Fruit fly (Drosophila melanogaster): ENCODE results near the gene Kcmf1.

Kcmf1 gene

dm6 chr3R:8960329-8960728 is 54.4 kb downstream of the Kcmf1 start (continued):
- peak; percentile 5 for TF ChIP-seq twi (tag; optimal IDR thresholded peaks at IDR 0.05)
- no peak for TF ChIP-seq cg (GFP tag; optimal IDR thresholded peaks at IDR 0.05)
- no peak for TF ChIP-seq CG8944 (GFP tag; optimal IDR thresholded peaks at IDR 0.05)
- no peak for TF ChIP-seq CG32532 (GFP tag; IDR thresholded peaks at IDR 0.05)
- no peak for TF ChIP-seq stwl (tag; optimal IDR thresholded peaks at IDR 0.05)
- TF ChIP-seq unc-4 (GFP tag; IDR thresholded peaks at IDR 0.05; ENCODE audit: partially characterized antibody) = no peak
- TF ChIP-seq HmgZ (tag; optimal IDR thresholded peaks at IDR 0.05) = no peak
- TF ChIP-seq BtbVII (GFP tag; optimal IDR thresholded peaks at IDR 0.05) = peak; percentile 28
- no peak for TF ChIP-seq pan (optimal IDR thresholded peaks at IDR 0.05)
- TF ChIP-seq pan (GFP tag; optimal IDR thresholded peaks at IDR 0.05 in 1 of 2, IDR thresholded peaks at IDR 0.05 in 1 of 2) = peak in 1 of 2 experiments; percentile 44
- peak; percentile 45; the same call in 2 of the 3 replicates for TF ChIP-seq row (GFP tag; IDR thresholded peaks at IDR 0.05)
- TF ChIP-seq Atf3 (GFP tag; optimal IDR thresholded peaks at IDR 0.05) = no peak
- no peak for TF ChIP-seq ERR (GFP tag; optimal IDR thresholded peaks at IDR 0.05)
- TF ChIP-seq emc (GFP tag; optimal IDR thresholded peaks at IDR 0.05) = no peak
- no peak for TF ChIP-seq Kr (GFP tag; optimal IDR thresholded peaks at IDR 0.05)
- TF ChIP-seq CG11695 (GFP tag; IDR thresholded peaks at IDR 0.05) = 0 out of 3 replicates have a peak, but pooled peaks have one; percentile 60
- TF ChIP-seq CG2875 (GFP tag; optimal IDR thresholded peaks at IDR 0.05) = peak; percentile 46
- TF ChIP-seq dm (GFP tag; optimal IDR thresholded peaks at IDR 0.05) = no peak
- TF ChIP-seq pum (GFP tag; optimal IDR thresholded peaks at IDR 0.05) = no peak
- no peak for TF ChIP-seq NK7.1 (GFP tag; optimal IDR thresholded peaks at IDR 0.05)
- TF ChIP-seq sim (GFP tag; IDR thresholded peaks at IDR 0.05) = no peak
- TF ChIP-seq nau (GFP tag; optimal IDR thresholded peaks at IDR 0.05) = peak; percentile 27
- TF ChIP-seq ewg (GFP tag; optimal IDR thresholded peaks at IDR 0.05) = peak; percentile 48
- peak; percentile 41 for TF ChIP-seq Meics (GFP tag; optimal IDR thresholded peaks at IDR 0.05)
- no peak for TF ChIP-seq NFAT (GFP tag; IDR thresholded peaks at IDR 0.05)
- peak; percentile 54 for TF ChIP-seq sisA (GFP tag; IDR thresholded peaks at IDR 0.05)
- no peak for TF ChIP-seq CG11696 (GFP tag; IDR thresholded peaks at IDR 0.05)
- TF ChIP-seq Elba2 (GFP tag; optimal IDR thresholded peaks at IDR 0.05) = no peak
- no peak for TF ChIP-seq CG1647 (GFP tag; optimal IDR thresholded peaks at IDR 0.05)
- no peak for TF ChIP-seq GATAe (GFP tag; conservative IDR thresholded peaks at IDR 0.05)
- TF ChIP-seq Rfx (GFP tag; IDR thresholded peaks at IDR 0.05) = no peak
- TF ChIP-seq Eip74EF (GFP tag; optimal IDR thresholded peaks at IDR 0.05) = peak in 1 of 2 experiments; percentile 67
- TF ChIP-seq CG15601 (tag; optimal IDR thresholded peaks at IDR 0.05) = peak; percentile 36
- TF ChIP-seq CG12299 (tag; optimal IDR thresholded peaks at IDR 0.05) = peak; percentile 2
- TF ChIP-seq CG30020 (tag; optimal IDR thresholded peaks at IDR 0.05) = no peak
- TF ChIP-seq CG12391 (tag; optimal IDR thresholded peaks at IDR 0.05) = peak; percentile 69
- no peak for TF ChIP-seq CG9876 (GFP tag; optimal IDR thresholded peaks at IDR 0.05)
- TF ChIP-seq CG13894 (tag; optimal IDR thresholded peaks at IDR 0.05) = no peak
- no peak for TF ChIP-seq CG17186 (GFP tag; optimal IDR thresholded peaks at IDR 0.05)
- no peak for TF ChIP-seq CG12236 (GFP tag; optimal IDR thresholded peaks at IDR 0.05)
- TF ChIP-seq slp2 (GFP tag; optimal IDR thresholded peaks at IDR 0.05) = no peak
- TF ChIP-seq nmo (GFP tag; optimal IDR thresholded peaks at IDR 0.05) = peak; percentile 66
- TF ChIP-seq D19B (GFP tag; optimal IDR thresholded peaks at IDR 0.05) = no peak
- TF ChIP-seq CG11723 (GFP tag; optimal IDR thresholded peaks at IDR 0.05) = peak; percentile 28
- no peak for TF ChIP-seq fu2 (GFP tag; optimal IDR thresholded peaks at IDR 0.05)
- TF ChIP-seq gcm2 (GFP tag; optimal IDR thresholded peaks at IDR 0.05) = no peak
- TF ChIP-seq fru (optimal IDR thresholded peaks at IDR 0.05) = no peak
- peak; percentile 77 for TF ChIP-seq CG2678 (tag; optimal IDR thresholded peaks at IDR 0.05)
- TF ChIP-seq CG12769 (tag; optimal IDR thresholded peaks at IDR 0.05) = no peak
- peak; percentile 7 for TF ChIP-seq Jarid2 (GFP tag; optimal IDR thresholded peaks at IDR 0.05)
- TF ChIP-seq usp (GFP tag; optimal IDR thresholded peaks at IDR 0.05) = no peak
- peak; percentile 69 for TF ChIP-seq CG8388 (GFP tag; optimal IDR thresholded peaks at IDR 0.05)
